Worm (Caenorhabditis elegans) whole organism, L4 larva: ENCODE data around the gene C04E7.5.

Experiments used
- F10B5.3 ChIP-seq: sonication (generic microtip); optimal IDR thresholded peaks from 2 replicates; lab custom pipeline; 2016; ENCODE audit warnings: mild to moderate bottlenecking, missing genetic modification characterization, missing compliant biosample characterization
- F37D6.2 ChIP-seq: sonication (generic microtip); optimal IDR thresholded peaks from 2 replicates; lab custom pipeline; 2016; ENCODE audit warnings: mild to moderate bottlenecking, missing genetic modification characterization, missing compliant biosample characterization
- T20F7.1 ChIP-seq: fragments of 200-800 bp; sonication (Bioruptor generic); optimal IDR thresholded peaks from 2 replicates; lab custom pipeline; 2018; ENCODE audit warnings: mild to moderate bottlenecking, missing genetic modification characterization, missing compliant biosample characterization
- T26A8.4 ChIP-seq: fragments of 200-800 bp; sonication (Bioruptor generic); IDR thresholded peaks from 2 replicates; pipeline ENCODE4 v1.3.6; 2022; ENCODE audit warnings: missing genetic modification characterization, missing compliant biosample characterization
- Y105C5A.15 ChIP-seq: fragments of 200-800 bp; sonication (Bioruptor generic); IDR thresholded peaks from 2 replicates; pipeline ENCODE4 v1.3.6; 2022; ENCODE audit warnings: missing genetic modification characterization, missing compliant biosample characterization
- Y48G9A.11 ChIP-seq: fragments of 200-800 bp; sonication (Bioruptor generic); IDR thresholded peaks from 2 replicates; pipeline ENCODE4 v1.3.6; 2022; ENCODE audit warnings: missing genetic modification reagents, missing genetic modification characterization, missing compliant biosample characterization
- Y5F2A.4 ChIP-seq: fragments of 200-800 bp; sonication (Bioruptor generic); optimal IDR thresholded peaks from 2 replicates; lab custom pipeline; 2018; ENCODE audit warnings: mild to moderate bottlenecking, missing genetic modification characterization, missing compliant biosample characterization
- ZK546.5 ChIP-seq, 2 experiments: sonication (generic microtip); optimal IDR thresholded peaks; 2 replicates each; lab custom pipeline; 2017; ENCODE audit warnings: missing biosample characterization in 2 of 2, missing genetic modification characterization in 2 of 2
- aha-1 ChIP-seq: fragments of 150-350 bp; peaks from one replicate; lab custom pipeline; 2014; ENCODE audit warnings: missing biosample characterization, missing genetic modification characterization
- aly-2 ChIP-seq: sonication (generic microtip); optimal IDR thresholded peaks from 2 replicates; lab custom pipeline; 2018; ENCODE audit warnings: missing biosample characterization, missing genetic modification characterization
- arid-1 ChIP-seq: fragments of 200-800 bp; sonication (Bioruptor generic); conservative IDR thresholded peaks from 2 replicates; pipeline ENCODE4 v1.3.6; 2022; ENCODE audit warnings: missing genetic modification reagents, missing genetic modification characterization, missing compliant biosample characterization
- ceh-20 ChIP-seq: fragments of 200-800 bp; sonication (Bioruptor generic); IDR thresholded peaks from 2 replicates; pipeline ENCODE4 v1.3.6; 2022; ENCODE audit warnings: missing genetic modification reagents, missing genetic modification characterization, missing compliant biosample characterization
- ceh-28 ChIP-seq: fragments of 150-350 bp; optimal IDR thresholded peaks from 2 replicates; lab custom pipeline; 2014; ENCODE audit warnings: missing biosample characterization, missing genetic modification reagents, missing genetic modification characterization
- ceh-32 ChIP-seq: sonication (generic microtip); optimal IDR thresholded peaks from 2 replicates; lab custom pipeline; 2016; ENCODE audit warnings: mild to moderate bottlenecking, missing genetic modification characterization, missing compliant biosample characterization; ENCODE audit not compliant: poor library complexity
- ceh-62 ChIP-seq: sonication (generic microtip); optimal IDR thresholded peaks from 2 replicates; lab custom pipeline; 2017; ENCODE audit warnings: missing biosample characterization, missing genetic modification characterization
- ceh-82 ChIP-seq: sonication (generic microtip); optimal IDR thresholded peaks from 2 replicates; lab custom pipeline; 2017; ENCODE audit warnings: missing biosample characterization, missing genetic modification characterization
- ces-1 ChIP-seq: fragments of 150-350 bp; sonication (generic microtip); optimal IDR thresholded peaks from 4 replicates; lab custom pipeline; 2014; ENCODE audit warnings: missing biosample characterization, missing genetic modification reagents, missing genetic modification characterization
- ctbp-1 ChIP-seq: fragments of 200-800 bp; sonication (Bioruptor generic); IDR thresholded peaks from 2 replicates; pipeline ENCODE4 v1.3.6; 2022; ENCODE audit warnings: missing genetic modification reagents, missing genetic modification characterization, missing compliant biosample characterization
- daf-19 ChIP-seq: fragments of 200-800 bp; sonication (Bioruptor generic); conservative IDR thresholded peaks from 2 replicates; pipeline ENCODE4 v1.3.6; 2022; ENCODE audit warnings: missing genetic modification characterization, missing compliant biosample characterization
- daf-8 ChIP-seq: fragments of 200-800 bp; sonication (Bioruptor generic); IDR thresholded peaks from 2 replicates; pipeline ENCODE4 v1.3.6; 2022; ENCODE audit warnings: missing genetic modification characterization, missing compliant biosample characterization
- dmd-6 ChIP-seq: fragments of 200-800 bp; sonication (Bioruptor generic); IDR thresholded peaks from 2 replicates; pipeline ENCODE4 v1.3.6; 2022; ENCODE audit warnings: missing genetic modification reagents, missing genetic modification characterization, missing compliant biosample characterization
- dmd-8 ChIP-seq: fragments of 200-800 bp; sonication (Bioruptor generic); IDR thresholded peaks from 2 replicates; pipeline ENCODE4 v1.3.6; 2022; ENCODE audit warnings: missing genetic modification characterization, missing compliant biosample characterization
- dmd-9 ChIP-seq: fragments of 200-800 bp; sonication (Bioruptor generic); IDR thresholded peaks from 2 replicates; pipeline ENCODE4 v1.3.6; 2022; ENCODE audit warnings: missing genetic modification reagents, missing genetic modification characterization, missing compliant biosample characterization
- duxl-1 ChIP-seq: sonication (generic microtip); optimal IDR thresholded peaks from 2 replicates; lab custom pipeline; 2016; ENCODE audit warnings: mild to moderate bottlenecking, missing genetic modification characterization, moderate library complexity, missing compliant biosample characterization; ENCODE audit not compliant: poor library complexity
- hif-1 ChIP-seq, 2 experiments: sonication (generic microtip); optimal IDR thresholded peaks; 2 replicates each; lab custom pipeline; 2016 to 2017; ENCODE audit warnings: missing compliant biosample characterization in 2 of 2, missing genetic modification characterization in 2 of 2, missing genetic modification reagents in 2 of 2, missing genotype in 2 of 2, mild to moderate bottlenecking in 1 of 2
- hlh-30 ChIP-seq: sonication (generic microtip); optimal IDR thresholded peaks from 2 replicates; lab custom pipeline; 2017; ENCODE audit warnings: antibody characterized with exemption, mild to moderate bottlenecking, missing genetic modification characterization, missing compliant biosample characterization; ENCODE audit not compliant: insufficient read depth
- hmg-1.1 ChIP-seq: fragments of 200-800 bp; sonication (Bioruptor generic); IDR thresholded peaks from 2 replicates; pipeline ENCODE4 v1.3.6; 2022; ENCODE audit warnings: missing genetic modification reagents, missing genetic modification characterization, missing compliant biosample characterization
- jun-1 ChIP-seq: fragments of 150-350 bp; optimal IDR thresholded peaks from 2 replicates; lab custom pipeline; 2014; ENCODE audit warnings: missing biosample characterization, missing genetic modification reagents, missing genetic modification characterization
- lin-13 ChIP-seq: fragments of 150-350 bp; optimal IDR thresholded peaks from 2 replicates; lab custom pipeline; 2014; ENCODE audit warnings: missing biosample characterization, missing genetic modification reagents, missing genetic modification characterization
- lsy-2 ChIP-seq, 2 experiments: fragments of 150-350 bp in 1 of 2; sonication (generic microtip) in 1 of 2; optimal IDR thresholded peaks; 2 replicates each; lab custom pipeline; 2014 to 2017; ENCODE audit warnings: missing biosample characterization in 2 of 2, missing genetic modification characterization in 2 of 2
- madf-5 ChIP-seq, 2 experiments: fragments of 200-800 bp; sonication (Bioruptor generic); IDR thresholded peaks; 2 replicates each; pipeline ENCODE4 v1.3.6; 2022; ENCODE audit warnings: missing compliant biosample characterization in 2 of 2, missing genetic modification characterization in 2 of 2
- madf-9 ChIP-seq: fragments of 200-800 bp; sonication (Bioruptor generic); conservative IDR thresholded peaks from 2 replicates; pipeline ENCODE4 v1.3.6; 2022; ENCODE audit warnings: missing genetic modification reagents, missing genetic modification characterization, missing compliant biosample characterization
- mdl-1 ChIP-seq, 2 experiments: fragments of 150-350 bp in 1 of 2; sonication (generic microtip) in 1 of 2; optimal IDR thresholded peaks; 2 replicates each; lab custom pipeline; 2014 to 2017; ENCODE audit warnings: missing biosample characterization in 2 of 2, missing genetic modification characterization in 2 of 2
- mep-1 ChIP-seq: fragments of 150-350 bp; sonication (generic microtip); optimal IDR thresholded peaks from 3 replicates; lab custom pipeline; 2014; ENCODE audit warnings: missing biosample characterization, missing genetic modification characterization
- nhr-111 ChIP-seq: fragments of 200-800 bp; sonication (Bioruptor generic); optimal IDR thresholded peaks from 2 replicates; lab custom pipeline; 2018; ENCODE audit warnings: mild to moderate bottlenecking, missing genetic modification characterization, missing compliant biosample characterization
- nhr-25 ChIP-seq: sonication (generic microtip); optimal IDR thresholded peaks from 2 replicates; lab custom pipeline; 2017; ENCODE audit warnings: missing genetic modification characterization, mild to moderate bottlenecking, missing compliant biosample characterization, antibody characterized with exemption, moderate library complexity, borderline replicate concordance; ENCODE audit not compliant: insufficient read depth
- nhr-28 ChIP-seq: fragments of 150-350 bp; optimal IDR thresholded peaks from 2 replicates; lab custom pipeline; 2014; ENCODE audit warnings: missing biosample characterization, missing genetic modification characterization
- nhr-41 ChIP-seq: fragments of 200-800 bp; sonication (Bioruptor generic); IDR thresholded peaks from 2 replicates; pipeline ENCODE4 v1.3.6; 2022; ENCODE audit warnings: missing genetic modification reagents, missing genetic modification characterization, missing compliant biosample characterization
- nhr-42 ChIP-seq: fragments of 200-800 bp; sonication (Bioruptor generic); IDR thresholded peaks from 2 replicates; pipeline ENCODE4 v1.3.6; 2022; ENCODE audit warnings: missing genetic modification characterization, missing compliant biosample characterization
- nhr-48 ChIP-seq: sonication (generic microtip); optimal IDR thresholded peaks from 2 replicates; lab custom pipeline; 2016; ENCODE audit warnings: mild to moderate bottlenecking, missing genetic modification characterization, missing compliant biosample characterization
- nhr-76 ChIP-seq: fragments of 150-350 bp; optimal IDR thresholded peaks from 2 replicates; lab custom pipeline; 2014; ENCODE audit warnings: missing biosample characterization, missing genetic modification characterization
- pha-4 ChIP-seq, 2 experiments: fragments of 150-350 bp in 1 of 2; fragments of 200-800 bp in 1 of 2; sonication (Bioruptor generic) in 1 of 2; IDR thresholded peaks in 1 of 2; optimal IDR thresholded peaks in 1 of 2; 2 replicates each; pipeline versions ENCODE4 v1.3.6 to Lab custom; 2014 to 2022; ENCODE audit warnings: missing genetic modification characterization in 2 of 2, missing genetic modification reagents in 2 of 2, missing biosample characterization in 1 of 2, missing compliant biosample characterization in 1 of 2
- set-16 ChIP-seq: fragments of 200-800 bp; sonication (Bioruptor generic); IDR thresholded peaks from 2 replicates; pipeline ENCODE4 v1.3.6; 2022; ENCODE audit warnings: missing genetic modification reagents, missing genetic modification characterization, missing compliant biosample characterization
- snpc-4 ChIP-seq: fragments of 150-350 bp; optimal IDR thresholded peaks from 2 replicates; lab custom pipeline; 2014; ENCODE audit warnings: missing biosample characterization, missing genetic modification characterization
- spr-1 ChIP-seq: sonication (generic microtip); optimal IDR thresholded peaks from 2 replicates; lab custom pipeline; 2016; ENCODE audit warnings: mild to moderate bottlenecking, missing genetic modification characterization, missing compliant biosample characterization
- tra-1 ChIP-seq: fragments of 200-800 bp; sonication (Bioruptor generic); IDR thresholded peaks from 2 replicates; pipeline ENCODE4 v1.3.6; 2022; ENCODE audit warnings: missing genetic modification reagents, missing genetic modification characterization, missing compliant biosample characterization
- unc-130 ChIP-seq: sonication (generic microtip); optimal IDR thresholded peaks from 2 replicates; lab custom pipeline; 2016; ENCODE audit warnings: missing genetic modification reagents, missing genetic modification characterization, missing compliant biosample characterization
- unc-62 ChIP-seq, 3 experiments: fragments of 150-350 bp in 1 of 3; sonication (generic microtip); optimal IDR thresholded peaks in 2 of 3; peaks in 1 of 3; 1 replicate in 1 of 3; 2 replicates in 2 of 3; lab custom pipeline; 2014 to 2017; ENCODE audit warnings: missing biosample characterization in 3 of 3, missing genetic modification characterization in 3 of 3, missing genetic modification reagents in 3 of 3, missing genotype in 1 of 3
- zfp-3 ChIP-seq: fragments of 200-800 bp; sonication (Bioruptor generic); conservative IDR thresholded peaks from 2 replicates; pipeline ENCODE4 v1.3.6; 2022; ENCODE audit warnings: missing genetic modification reagents, missing genetic modification characterization, missing compliant biosample characterization
- ztf-11 ChIP-seq: fragments of 150-350 bp; optimal IDR thresholded peaks from 2 replicates; lab custom pipeline; 2014; ENCODE audit warnings: missing biosample characterization, missing genetic modification characterization

Gene C04E7.5

ce11 chrX:382692-383091, 22.1 kb downstream of the C04E7.5 start, which contains the start of gene ife-2 (continued):
- TF ChIP-seq lsy-2 (tag; optimal IDR thresholded peaks at IDR 0.05; lab: Kevin White, UChicago), result peak in 1 of 2 experiments; percentile 82
- TF ChIP-seq jun-1, result peak; percentile 30
- TF ChIP-seq nhr-42 (GFP tag; lab: Robert Waterston, UW), result no peak
- TF ChIP-seq tra-1 (GFP tag; lab: Robert Waterston, UW), result no peak
- TF ChIP-seq hif-1 (tag; optimal IDR thresholded peaks at IDR 0.05; lab: Kevin White, UChicago), result peak in 1 of 2 experiments; percentile 24
- peak; percentile 85 for TF ChIP-seq hlh-30 (tag; lab: Kevin White, UChicago)
- no peak for TF ChIP-seq ceh-32 (tag; lab: Kevin White, UChicago)
- TF ChIP-seq T20F7.1 (GFP tag; lab: Kevin White, UChicago), result no peak
- TF ChIP-seq pha-4 (GFP tag; IDR thresholded peaks at IDR 0.05; lab: Robert Waterston, UW), result no peak
- no peak for TF ChIP-seq pha-4 (tag; optimal IDR thresholded peaks at IDR 0.05; lab: Kevin White, UChicago)
- TF ChIP-seq nhr-28, result peak; percentile 89
- TF ChIP-seq ceh-28 (tag; lab: Kevin White, UChicago), result no peak
- no peak for TF ChIP-seq set-16 (GFP tag; lab: Robert Waterston, UW)
- peak; percentile 40; the same call in 1 of the 2 replicates for TF ChIP-seq dmd-6 (GFP tag; lab: Robert Waterston, UW)
- no peak for TF ChIP-seq madf-5 (GFP tag; IDR thresholded peaks at IDR 0.05; lab: Robert Waterston, UW)
- no peak for TF ChIP-seq daf-19 (GFP tag; lab: Robert Waterston, UW)
- TF ChIP-seq snpc-4 (tag; lab: Kevin White, UChicago), result no peak
- TF ChIP-seq duxl-1, result peak; percentile 54
- no peak for TF ChIP-seq zfp-3 (GFP tag; lab: Robert Waterston, UW)
- TF ChIP-seq ces-1, result no peak
- no peak for TF ChIP-seq Y48G9A.11 (GFP tag; lab: Robert Waterston, UW)
- TF ChIP-seq aha-1 (tag; lab: Kevin White, UChicago), result peak; percentile 80
- no peak for TF ChIP-seq nhr-41 (GFP tag; lab: Robert Waterston, UW)
- no peak for TF ChIP-seq nhr-76
- TF ChIP-seq ZK546.5 (tag; optimal IDR thresholded peaks at IDR 0.05; lab: Kevin White, UChicago), result no peak
- no peak for TF ChIP-seq dmd-8 (GFP tag; lab: Robert Waterston, UW)
- TF ChIP-seq lin-13 (GFP tag; lab: Kevin White, UChicago), result no peak
- no peak for TF ChIP-seq aly-2 (tag; lab: Kevin White, UChicago)
- TF ChIP-seq ceh-62 (tag; lab: Kevin White, UChicago), result no peak
- TF ChIP-seq ceh-82, result no peak
- TF ChIP-seq F10B5.3 (tag; lab: Kevin White, UChicago), result peak; percentile 9
- no peak for TF ChIP-seq unc-62 (GFP tag; optimal IDR thresholded peaks at IDR 0.05 in 1 of 2; lab: Kevin White, UChicago)
- TF ChIP-seq unc-62 (tag; optimal IDR thresholded peaks at IDR 0.05; lab: Kevin White, UChicago), result no peak
- TF ChIP-seq mdl-1 (tag; optimal IDR thresholded peaks at IDR 0.05; lab: Kevin White, UChicago), result peak in 1 of 2 experiments; percentile 39
- TF ChIP-seq nhr-48 (tag; lab: Kevin White, UChicago), result no peak
- TF ChIP-seq mep-1 (tag; lab: Kevin White, UChicago), result peak; percentile 79
- no peak for TF ChIP-seq F37D6.2
- TF ChIP-seq nhr-25, result no peak
- peak; percentile 26 for TF ChIP-seq spr-1
- TF ChIP-seq hmg-1.1, result peak; percentile 63
- no peak for TF ChIP-seq nhr-111 (GFP tag; lab: Kevin White, UChicago)
- no peak for TF ChIP-seq ceh-20 (GFP tag; lab: Robert Waterston, UW)
- TF ChIP-seq daf-8, result no peak
- TF ChIP-seq ctbp-1 (GFP tag; lab: Robert Waterston, UW), result no peak
- no peak for TF ChIP-seq unc-130 (GFP tag; lab: Kevin White, UChicago)
- TF ChIP-seq Y5F2A.4 (GFP tag; lab: Kevin White, UChicago), result no peak
- no peak for TF ChIP-seq ztf-11 (tag; lab: Kevin White, UChicago)
- TF ChIP-seq madf-9, result no peak
- no peak for TF ChIP-seq Y105C5A.15
- no peak for TF ChIP-seq dmd-9
- TF ChIP-seq T26A8.4 (GFP tag; lab: Robert Waterston, UW), result no peak
- TF ChIP-seq arid-1 (GFP tag; lab: Robert Waterston, UW), result no peak
